Fruit fly (Drosophila melanogaster) whole organism, embryonic: Measurements from ENCODE around the gene RpL7.
A peak's percentile ranks its signal among the peaks of the same experiment; 100 is the strongest.

Experiments
- Antp ChIP-seq: fragments of 200-800 bp; sonication (Bioruptor generic); optimal IDR thresholded peaks from 3 replicates; lab custom pipeline; 2016; ENCODE audit warnings: missing biosample characterization, missing genetic modification characterization
- Atf-2 ChIP-seq: fragments of 200-800 bp; sonication (Bioruptor generic); optimal IDR thresholded peaks from 2 replicates; lab custom pipeline; 2016; ENCODE audit warnings: missing biosample characterization, missing genetic modification characterization
- CG1024 ChIP-seq: fragments of 200-800 bp; sonication (Bioruptor generic); IDR thresholded peaks from 2 replicates; pipeline ENCODE4 v1.3.6; 2022; ENCODE audit warnings: missing biosample characterization, missing genetic modification characterization
- CG11093 ChIP-seq: fragments of 200-800 bp; sonication (Bioruptor generic); IDR thresholded peaks from 3 replicates; pipeline ENCODE4 v1.3.6; 2022; ENCODE audit warnings: missing biosample characterization, missing genetic modification characterization
- CG11560 ChIP-seq: fragments of 200-800 bp; sonication (Bioruptor generic); IDR thresholded peaks from 3 replicates; pipeline ENCODE4 v1.3.6; 2022; ENCODE audit warnings: missing biosample characterization, missing genetic modification characterization
- CG12299 ChIP-seq: fragments of 200-800 bp; sonication (Bioruptor generic); optimal IDR thresholded peaks from 2 replicates; lab custom pipeline; 2018; ENCODE audit warnings: missing biosample characterization, mild to moderate bottlenecking, missing genetic modification characterization
- CG1233 ChIP-seq: fragments of 200-800 bp; sonication (Bioruptor generic); optimal IDR thresholded peaks from 4 replicates; lab custom pipeline; 2018; ENCODE audit warnings: missing biosample characterization, mild to moderate bottlenecking, missing genetic modification characterization
- CG13287 ChIP-seq: fragments of 200-800 bp; sonication (Bioruptor generic); IDR thresholded peaks from 2 replicates; pipeline ENCODE4 v1.3.6; 2022; ENCODE audit warnings: missing biosample characterization, missing genetic modification characterization; ENCODE audit not compliant: partially characterized antibody
- CG14710 ChIP-seq: fragments of 200-800 bp; sonication (Bioruptor generic); optimal IDR thresholded peaks from 3 replicates; lab custom pipeline; 2019; ENCODE audit warnings: missing biosample characterization, mild to moderate bottlenecking, missing genetic modification characterization, moderate library complexity
- CG14860 ChIP-seq: fragments of 200-800 bp; sonication (Bioruptor generic); IDR thresholded peaks from 3 replicates; pipeline ENCODE4 v1.3.6; 2022; ENCODE audit warnings: missing biosample characterization, missing genetic modification characterization; ENCODE audit not compliant: partially characterized antibody
- CG15269 ChIP-seq: fragments of 200-800 bp; sonication (Bioruptor generic); optimal IDR thresholded peaks from 2 replicates; lab custom pipeline; 2018; ENCODE audit warnings: missing biosample characterization, mild to moderate bottlenecking, missing genetic modification characterization, moderate library complexity
- CG1603 ChIP-seq: fragments of 200-800 bp; sonication (Bioruptor generic); optimal IDR thresholded peaks from 2 replicates; lab custom pipeline; 2019; ENCODE audit warnings: missing biosample characterization, mild to moderate bottlenecking, missing genetic modification characterization, moderate library complexity
- CG17361 ChIP-seq: fragments of 200-800 bp; sonication (Bioruptor generic); IDR thresholded peaks from 3 replicates; pipeline ENCODE4 v1.3.6; 2022; ENCODE audit warnings: missing biosample characterization, missing genetic modification characterization
- CG2889 ChIP-seq: fragments of 200-800 bp; sonication (Bioruptor generic); IDR thresholded peaks from 3 replicates; pipeline ENCODE4 v1.3.6; 2022; ENCODE audit warnings: missing biosample characterization, missing genetic modification characterization
- CG30020 ChIP-seq: fragments of 200-800 bp; optimal IDR thresholded peaks from 2 replicates; lab custom pipeline; 2019; ENCODE audit warnings: missing biosample characterization, mild to moderate bottlenecking, missing genetic modification characterization, moderate library complexity
- CG30403 ChIP-seq: fragments of 200-800 bp; sonication (Bioruptor generic); optimal IDR thresholded peaks from 3 replicates; lab custom pipeline; 2016; ENCODE audit warnings: missing biosample characterization, missing genetic modification characterization
- CG32767 ChIP-seq: fragments of 200-800 bp; sonication (Bioruptor generic); IDR thresholded peaks from 2 replicates; pipeline ENCODE4 v1.3.6; 2022; ENCODE audit warnings: missing biosample characterization, missing genetic modification characterization
- CG33213 ChIP-seq: fragments of 200-800 bp; sonication (Bioruptor generic); optimal IDR thresholded peaks from 3 replicates; lab custom pipeline; 2016; ENCODE audit warnings: missing biosample characterization, missing genetic modification characterization
- CG34224 ChIP-seq: fragments of 200-800 bp; sonication (Bioruptor generic); IDR thresholded peaks from 3 replicates; pipeline ENCODE4 v1.3.6; 2022; ENCODE audit warnings: missing biosample characterization, missing genetic modification characterization; ENCODE audit not compliant: partially characterized antibody
- CG34422 ChIP-seq: fragments of 200-800 bp; sonication (Bioruptor generic); IDR thresholded peaks from 3 replicates; pipeline ENCODE4 v1.3.6; 2022; ENCODE audit warnings: missing biosample characterization, missing genetic modification characterization
- CG6683 ChIP-seq: fragments of 200-800 bp; sonication (Bioruptor generic); optimal IDR thresholded peaks from 2 replicates; lab custom pipeline; 2017; ENCODE audit warnings: missing biosample characterization, mild to moderate bottlenecking, missing genetic modification characterization, missing genetic modification reagents
- CG7357 ChIP-seq: fragments of 200-800 bp; sonication (Bioruptor generic); IDR thresholded peaks from 3 replicates; pipeline ENCODE4 v1.3.6; 2022; ENCODE audit warnings: missing biosample characterization, missing genetic modification characterization
- CG8281 ChIP-seq: fragments of 200-800 bp; sonication (Bioruptor generic); optimal IDR thresholded peaks from 2 replicates; lab custom pipeline; 2018; ENCODE audit warnings: missing biosample characterization, mild to moderate bottlenecking, missing genetic modification characterization, moderate library complexity
- CG9437 ChIP-seq: fragments of 200-800 bp; sonication (Bioruptor generic); optimal IDR thresholded peaks from 2 replicates; lab custom pipeline; 2018; ENCODE audit warnings: missing biosample characterization, mild to moderate bottlenecking, missing genetic modification characterization
- Chrac-16 ChIP-seq: fragments of 200-800 bp; sonication (Bioruptor generic); optimal IDR thresholded peaks from 3 replicates; lab custom pipeline; 2016; ENCODE audit warnings: missing biosample characterization, missing genetic modification characterization
- Fer3 ChIP-seq: fragments of 200-800 bp; sonication (Bioruptor generic); optimal IDR thresholded peaks from 2 replicates; lab custom pipeline; 2018; ENCODE audit warnings: missing biosample characterization, mild to moderate bottlenecking, missing genetic modification characterization, moderate library complexity
- GATAe ChIP-seq: fragments of 200-800 bp; sonication (Bioruptor generic); conservative IDR thresholded peaks from 2 replicates; pipeline ENCODE4 v1.3.6; 2022; ENCODE audit warnings: missing biosample characterization, missing genetic modification characterization
- Gug ChIP-seq: fragments of 200-800 bp; sonication (Bioruptor generic); IDR thresholded peaks from 4 replicates; pipeline ENCODE4 v1.3.6; 2022; ENCODE audit warnings: missing biosample characterization, missing genetic modification characterization
- Hr78 ChIP-seq, 2 experiments: fragments of 200-800 bp in 1 of 2; fragments of >200 bp in 1 of 2; sonication (Bioruptor generic) in 1 of 2; optimal IDR thresholded peaks; 2 replicates each; lab custom pipeline; 2017 to 2019; ENCODE audit warnings: missing biosample characterization in 2 of 2, missing genetic modification characterization in 2 of 2, mild to moderate bottlenecking in 1 of 2, moderate library complexity in 1 of 2
- Jarid2 ChIP-seq: fragments of 200-800 bp; sonication (Bioruptor generic); optimal IDR thresholded peaks from 3 replicates; lab custom pipeline; 2017; ENCODE audit warnings: mild to moderate bottlenecking, missing biosample characterization, missing genetic modification reagents, missing genetic modification characterization
- Optix ChIP-seq: fragments of 200-800 bp; sonication (Bioruptor generic); IDR thresholded peaks from 3 replicates; pipeline ENCODE4 v1.3.6; 2022; ENCODE audit warnings: missing biosample characterization, missing genetic modification characterization
- PHDP ChIP-seq: fragments of 200-800 bp; sonication (Bioruptor generic); optimal IDR thresholded peaks from 3 replicates; lab custom pipeline; 2018; ENCODE audit warnings: missing biosample characterization, mild to moderate bottlenecking, missing genetic modification characterization, moderate library complexity
- Ravus ChIP-seq: fragments of 200-800 bp; sonication (Bioruptor generic); IDR thresholded peaks from 2 replicates; pipeline ENCODE4 v1.3.6; 2022; ENCODE audit warnings: missing biosample characterization, missing genetic modification characterization
- caup ChIP-seq: fragments of 200-800 bp; sonication (Bioruptor generic); optimal IDR thresholded peaks from 3 replicates; lab custom pipeline; 2017; ENCODE audit warnings: missing biosample characterization, mild to moderate bottlenecking, missing genetic modification characterization, moderate library complexity; ENCODE audit not compliant: severe bottlenecking
- dimm ChIP-seq: fragments of 200-800 bp; sonication (Bioruptor generic); IDR thresholded peaks from 2 replicates; pipeline ENCODE4 v1.3.6; 2022; ENCODE audit warnings: missing biosample characterization, missing genetic modification characterization
- ewg ChIP-seq: fragments of 200-800 bp; sonication (Bioruptor generic); optimal IDR thresholded peaks from 3 replicates; lab custom pipeline; 2017; ENCODE audit warnings: mild to moderate bottlenecking, missing biosample characterization, missing genetic modification reagents, missing genetic modification characterization
- exex ChIP-seq: fragments of 200-800 bp; sonication (Bioruptor generic); optimal IDR thresholded peaks from 4 replicates; lab custom pipeline; 2018; ENCODE audit warnings: missing biosample characterization, mild to moderate bottlenecking, missing genetic modification characterization, moderate library complexity
- fu2 ChIP-seq: fragments of 200-800 bp; sonication (Bioruptor generic); optimal IDR thresholded peaks from 2 replicates; lab custom pipeline; 2016; ENCODE audit warnings: missing biosample characterization, missing genetic modification characterization
- grn ChIP-seq: fragments of 200-800 bp; sonication (Bioruptor generic); optimal IDR thresholded peaks from 3 replicates; lab custom pipeline; 2017; ENCODE audit warnings: missing biosample characterization, missing genetic modification characterization
- gro ChIP-seq: fragments of 200-800 bp; sonication (Bioruptor generic); optimal IDR thresholded peaks from 2 replicates; lab custom pipeline; 2016; ENCODE audit warnings: missing biosample characterization, missing genetic modification characterization
- jing ChIP-seq: fragments of 200-800 bp; sonication (Bioruptor generic); optimal IDR thresholded peaks from 2 replicates; lab custom pipeline; 2018; ENCODE audit warnings: missing biosample characterization, mild to moderate bottlenecking, missing genetic modification characterization
- lov ChIP-seq, 2 experiments: fragments of 200-800 bp in 1 of 2; fragments of >200 bp in 1 of 2; sonication (Bioruptor generic) in 1 of 2; IDR thresholded peaks in 1 of 2; optimal IDR thresholded peaks in 1 of 2; 2 replicates in 1 of 2; 3 replicates in 1 of 2; pipeline versions ENCODE4 v1.3.6 to Lab custom; 2017 to 2022; ENCODE audit warnings: missing biosample characterization in 1 of 2, missing genetic modification characterization in 1 of 2
- otp ChIP-seq: fragments of 200-800 bp; sonication (Bioruptor generic); IDR thresholded peaks from 3 replicates; pipeline ENCODE4, ENCODE4 v1.3.6; 2022; ENCODE audit warnings: missing biosample characterization, missing genetic modification characterization
- salm ChIP-seq: fragments of 200-800 bp; sonication (Bioruptor generic); optimal IDR thresholded peaks from 2 replicates; lab custom pipeline; 2018; ENCODE audit warnings: missing biosample characterization, mild to moderate bottlenecking, missing genetic modification characterization
- scrt ChIP-seq: fragments of 200-800 bp; sonication (Bioruptor generic); optimal IDR thresholded peaks from 2 replicates; lab custom pipeline; 2018; ENCODE audit warnings: missing biosample characterization, mild to moderate bottlenecking, missing genetic modification characterization, moderate library complexity
- sens-2 ChIP-seq: fragments of 200-800 bp; sonication (Bioruptor generic); IDR thresholded peaks from 2 replicates; pipeline ENCODE4 v1.3.6; 2022; ENCODE audit warnings: missing biosample characterization, missing genetic modification characterization
- sim ChIP-seq: fragments of 200-800 bp; sonication (Bioruptor generic); IDR thresholded peaks from 2 replicates; pipeline ENCODE4 v1.3.6; 2022; ENCODE audit warnings: missing biosample characterization, missing genetic modification characterization
- so ChIP-seq: fragments of 200-800 bp; sonication (Bioruptor generic); IDR thresholded peaks from 3 replicates; pipeline ENCODE4 v1.3.6; 2022; ENCODE audit warnings: missing biosample characterization, missing genetic modification characterization
- ssp ChIP-seq: fragments of 200-800 bp; sonication (Bioruptor generic); IDR thresholded peaks from 2 replicates; pipeline ENCODE4 v1.3.6; 2022; ENCODE audit warnings: missing biosample characterization, missing genetic modification characterization
- tio ChIP-seq: fragments of 200-800 bp; sonication (Bioruptor generic); optimal IDR thresholded peaks from 2 replicates; lab custom pipeline; 2017; ENCODE audit warnings: missing biosample characterization, missing genetic modification characterization, inconsistent platforms
- tup ChIP-seq: fragments of 200-800 bp; sonication (Bioruptor generic); optimal IDR thresholded peaks from 2 replicates; lab custom pipeline; 2016; ENCODE audit warnings: missing biosample characterization, mild to moderate bottlenecking, missing genetic modification characterization, moderate library complexity

Gene RpL7

DNA sequence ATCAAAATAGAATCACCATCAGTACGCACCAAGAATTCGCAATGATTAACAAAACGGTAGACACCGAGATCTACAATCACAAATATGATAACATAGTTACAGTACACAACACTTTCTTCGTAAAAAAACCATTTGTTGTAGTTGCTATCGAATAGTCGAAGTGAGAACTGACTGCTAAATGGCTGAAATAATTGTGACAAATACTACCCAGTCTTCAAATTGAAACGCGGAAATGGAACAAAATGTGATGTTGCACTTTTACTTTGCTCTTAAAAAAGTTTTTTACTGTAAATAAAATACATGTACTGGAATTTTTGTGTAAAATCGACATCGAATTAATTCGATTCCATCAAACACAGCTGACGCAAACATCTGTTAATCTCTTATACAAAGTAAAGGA, 30.7 kb downstream of the RpL7 start, which contains the start of gene ova:
Gene ova, minus strand, starts transcription at position 183 of the 400 bp plus-strand sequence.
- TF ChIP-seq scrt (GFP tag; lab: Kevin White, UChicago) (no peak), Atf-2 (GFP tag; lab: Kevin White, UChicago) (no peak), so (GFP tag; lab: Robert Waterston, UW) (no peak), CG2889 (GFP tag; lab: Robert Waterston, UW) (no peak), CG9437 (GFP tag; lab: Kevin White, UChicago) (no peak), Chrac-16 (GFP tag; lab: Kevin White, UChicago) (no peak), jing (no peak), CG1233 (GFP tag; lab: Kevin White, UChicago) (no peak), CG6683 (GFP tag; lab: Kevin White, UChicago) (no peak), Optix (GFP tag; lab: Robert Waterston, UW) (no peak), CG13287 (GFP tag; lab: Robert Waterston, UW) (no peak), CG8281 (tag; lab: Kevin White, UChicago) (no peak), CG34422 (GFP tag; lab: Robert Waterston, UW) (no peak), CG34224 (GFP tag; lab: Robert Waterston, UW) (0 out of 3 replicates have a peak, but pooled peaks have one; percentile 11), Antp (GFP tag; lab: Kevin White, UChicago) (no peak), dimm (GFP tag; lab: Robert Waterston, UW) (no peak), CG33213 (GFP tag; lab: Kevin White, UChicago) (no peak), lov (optimal IDR thresholded peaks at IDR 0.05; lab: Kevin White, UChicago) (no peak), lov (GFP tag; IDR thresholded peaks at IDR 0.05; lab: Robert Waterston, UW) (no peak), ssp (GFP tag; lab: Robert Waterston, UW) (peak; percentile 89), caup (GFP tag; lab: Kevin White, UChicago) (no peak), CG11093 (GFP tag; lab: Robert Waterston, UW) (no peak), ewg (GFP tag; lab: Kevin White, UChicago) (no peak), CG1024 (GFP tag; lab: Robert Waterston, UW) (peak; percentile 85), gro (GFP tag; lab: Kevin White, UChicago) (no peak), CG30020 (tag; lab: Kevin White, UChicago) (peak; percentile 96), tup (no peak), tio (GFP tag; lab: Kevin White, UChicago) (no peak), Ravus (GFP tag; lab: Robert Waterston, UW) (no peak), CG12299 (no peak), CG7357 (GFP tag; lab: Robert Waterston, UW) (peak; percentile 48; the same call in 1 of the 3 replicates), otp (GFP tag; lab: Robert Waterston, UW) (no peak), Gug (no peak), Hr78 (GFP tag; optimal IDR thresholded peaks at IDR 0.05; lab: Kevin White, UChicago) (no peak), CG11560 (tag; lab: Robert Waterston, UW) (peak; percentile 85; the same call in 2 of the 3 replicates), Jarid2 (GFP tag; lab: Kevin White, UChicago) (no peak), GATAe (no peak), CG1603 (tag; lab: Kevin White, UChicago) (peak; percentile 99), fu2 (GFP tag; lab: Kevin White, UChicago) (no peak), PHDP (tag; lab: Kevin White, UChicago) (no peak), grn (GFP tag; lab: Kevin White, UChicago) (peak; percentile 5), sim (GFP tag; lab: Robert Waterston, UW) (no peak), CG17361 (GFP tag; lab: Robert Waterston, UW) (no peak), CG15269 (tag; lab: Kevin White, UChicago) (no peak), CG30403 (GFP tag; lab: Kevin White, UChicago) (no peak), Fer3 (no peak), sens-2 (GFP tag; lab: Robert Waterston, UW) (no peak), CG14710 (tag; lab: Kevin White, UChicago) (no peak), salm (tag; lab: Kevin White, UChicago) (no peak), CG14860 (GFP tag; lab: Robert Waterston, UW) (no peak), CG32767 (GFP tag; lab: Robert Waterston, UW) (no peak), exex (tag; lab: Kevin White, UChicago) (no peak)
